Worm (Caenorhabditis elegans) whole organism, early embryonic: ENCODE results near the gene F55G1.6.

Experiments
- B0310.2 ChIP-seq: sonication (generic microtip); optimal IDR thresholded peaks from 2 replicates; lab custom pipeline; 2016; ENCODE audit warnings: mild to moderate bottlenecking, missing genetic modification characterization, missing compliant biosample characterization
- F13C5.2 ChIP-seq: sonication (generic microtip); optimal IDR thresholded peaks from 2 replicates; lab custom pipeline; 2017; ENCODE audit warnings: mild to moderate bottlenecking, missing genetic modification characterization, inconsistent platforms, missing compliant biosample characterization
- aly-1 ChIP-seq: sonication (generic microtip); optimal IDR thresholded peaks from 2 replicates; lab custom pipeline; 2016; ENCODE audit warnings: missing genetic modification characterization, missing compliant biosample characterization
- ama-1 ChIP-seq: fragments of 150-350 bp; optimal IDR thresholded peaks from 2 replicates; lab custom pipeline; 2014
- ceh-13 ChIP-seq: fragments of 200-800 bp; sonication (Bioruptor generic); optimal IDR thresholded peaks from 2 replicates; lab custom pipeline; 2018; ENCODE audit warnings: mild to moderate bottlenecking, missing genetic modification characterization, missing compliant biosample characterization
- ceh-36 ChIP-seq: sonication (generic microtip); optimal IDR thresholded peaks from 2 replicates; lab custom pipeline; 2016; ENCODE audit warnings: missing genetic modification characterization, inconsistent platforms, missing compliant biosample characterization
- ets-7 ChIP-seq: sonication (generic microtip); optimal IDR thresholded peaks from 2 replicates; lab custom pipeline; 2016; ENCODE audit warnings: missing genotype, missing genetic modification characterization, missing compliant biosample characterization
- flt-1 ChIP-seq: fragments of 200-800 bp; sonication (Bioruptor generic); IDR thresholded peaks from 2 replicates; pipeline ENCODE4 v1.3.6; 2022; ENCODE audit warnings: missing genetic modification characterization, missing compliant biosample characterization
- hmbx-1 ChIP-seq: sonication (generic microtip); optimal IDR thresholded peaks from 2 replicates; lab custom pipeline; 2016; ENCODE audit warnings: mild to moderate bottlenecking, missing genetic modification characterization, missing compliant biosample characterization
- hmg-4 ChIP-seq: fragments of 200-800 bp; sonication (Bioruptor generic); optimal IDR thresholded peaks from 2 replicates; lab custom pipeline; 2018; ENCODE audit warnings: mild to moderate bottlenecking, missing genetic modification characterization, missing compliant biosample characterization
- hnd-1 ChIP-seq: sonication (generic microtip); optimal IDR thresholded peaks from 2 replicates; lab custom pipeline; 2016; ENCODE audit warnings: missing genetic modification characterization, missing compliant biosample characterization
- pes-1 ChIP-seq: fragments of 200-800 bp; sonication (Bioruptor generic); IDR thresholded peaks from 2 replicates; pipeline ENCODE4 v1.3.6; 2022; ENCODE audit warnings: missing genetic modification reagents, missing genetic modification characterization, missing compliant biosample characterization
- scrt-1 ChIP-seq: fragments of 200-800 bp; sonication (Bioruptor generic); IDR thresholded peaks from 2 replicates; pipeline ENCODE4 v1.3.6; 2022; ENCODE audit warnings: missing genetic modification characterization, missing compliant biosample characterization
- sea-1 ChIP-seq: fragments of 200-800 bp; sonication (Bioruptor generic); conservative IDR thresholded peaks from 2 replicates; pipeline ENCODE4 v1.3.6; 2022; ENCODE audit warnings: missing genetic modification characterization, missing compliant biosample characterization
- tbx-11 ChIP-seq: fragments of 200-800 bp; sonication (Bioruptor generic); IDR thresholded peaks from 2 replicates; pipeline ENCODE4 v1.3.6; 2022; ENCODE audit warnings: missing genetic modification characterization, missing compliant biosample characterization
- tbx-37 ChIP-seq: fragments of 200-800 bp; sonication (Bioruptor generic); conservative IDR thresholded peaks from 2 replicates; pipeline ENCODE4 v1.3.6; 2022; ENCODE audit warnings: missing genetic modification reagents, missing genetic modification characterization, missing compliant biosample characterization
- tra-4 ChIP-seq: sonication (generic microtip); optimal IDR thresholded peaks from 2 replicates; lab custom pipeline; 2017; ENCODE audit warnings: missing genetic modification characterization, missing compliant biosample characterization

F55G1.6 gene

ce11 chrIV:7440238-7440637 lies 33.1 kb upstream of the F55G1.6 start:
- no peak for TF ChIP-seq hmbx-1 (tag; lab: Kevin White, UChicago)
- TF ChIP-seq pes-1 (GFP tag; lab: Robert Waterston, UW): no peak
- no peak for TF ChIP-seq tbx-11 (GFP tag; lab: Robert Waterston, UW)
- no peak for TF ChIP-seq aly-1 (tag; lab: Kevin White, UChicago)

ce11 chrIV:7440985-7441384 lies 32.3 kb upstream of the F55G1.6 start:
- TF ChIP-seq pes-1 (GFP tag; lab: Robert Waterston, UW) (peak; percentile 53), flt-1 (GFP tag; lab: Robert Waterston, UW) (peak; percentile 33; the same call in 1 of the 2 replicates)

ce11 chrIV:7445236-7445635 lies 28.1 kb upstream of the F55G1.6 start, which contains the start of gene valv-1:
Gene valv-1 (minus strand): TSS chrIV:7445336.
- TF ChIP-seq F13C5.2 (tag; lab: Kevin White, UChicago) (no peak), aly-1 (tag; lab: Kevin White, UChicago) (no peak), tbx-11 (GFP tag; lab: Robert Waterston, UW) (no peak), ceh-13 (GFP tag; lab: Kevin White, UChicago) (no peak), tbx-37 (GFP tag; lab: Robert Waterston, UW) (no peak), hmbx-1 (tag; lab: Kevin White, UChicago) (no peak), hmg-4 (GFP tag; lab: Kevin White, UChicago) (no peak), scrt-1 (GFP tag; lab: Robert Waterston, UW) (no peak), ceh-36 (tag; lab: Kevin White, UChicago) (no peak), ets-7 (tag; lab: Kevin White, UChicago) (no peak), ama-1 (lab: Kevin White, UChicago) (no peak), sea-1 (no peak), tra-4 (tag; lab: Kevin White, UChicago) (no peak), B0310.2 (tag; lab: Kevin White, UChicago) (no peak)

- TF ChIP-seq scrt-1 (GFP tag; lab: Robert Waterston, UW): no peak
- TF ChIP-seq ets-7 (tag; lab: Kevin White, UChicago): no peak
- TF ChIP-seq hmbx-1 (tag; lab: Kevin White, UChicago): no peak
- no peak for TF ChIP-seq flt-1 (GFP tag; lab: Robert Waterston, UW)
- no peak for TF ChIP-seq ceh-13 (GFP tag; lab: Kevin White, UChicago)
- TF ChIP-seq tra-4 (tag; lab: Kevin White, UChicago): no peak
- no peak for TF ChIP-seq hmg-4 (GFP tag; lab: Kevin White, UChicago)
- no peak for TF ChIP-seq F13C5.2 (tag; lab: Kevin White, UChicago)
- no peak for TF ChIP-seq aly-1 (tag; lab: Kevin White, UChicago)
- no peak for TF ChIP-seq tbx-11 (GFP tag; lab: Robert Waterston, UW)
- no peak for TF ChIP-seq hnd-1 (tag; lab: Kevin White, UChicago)
Observed at ce11 chrIV:7445995-7446394, 27.3 kb upstream of the F55G1.6 start, which contains the start of gene B0496.1. Gene B0496.1 (plus strand): TSS chrIV:7446295.

ce11 chrIV:7447556-7447955 lies 25.8 kb upstream of the F55G1.6 start, which contains the start of gene B0496.2:
Gene B0496.2 (plus strand): TSS chrIV:7447856.
- TF ChIP-seq scrt-1 (GFP tag; lab: Robert Waterston, UW): no peak
- no peak for TF ChIP-seq tra-4 (tag; lab: Kevin White, UChicago)
- TF ChIP-seq pes-1 (GFP tag; lab: Robert Waterston, UW): no peak
- TF ChIP-seq tbx-11 (GFP tag; lab: Robert Waterston, UW): no peak
- TF ChIP-seq aly-1 (tag; lab: Kevin White, UChicago): no peak
- TF ChIP-seq sea-1: no peak
- TF ChIP-seq tbx-37 (GFP tag; lab: Robert Waterston, UW): no peak
- TF ChIP-seq hmbx-1 (tag; lab: Kevin White, UChicago): no peak
- no peak for TF ChIP-seq hmg-4 (GFP tag; lab: Kevin White, UChicago)
- TF ChIP-seq B0310.2 (tag; lab: Kevin White, UChicago): no peak
- TF ChIP-seq F13C5.2 (tag; lab: Kevin White, UChicago): no peak
- no peak for TF ChIP-seq ets-7 (tag; lab: Kevin White, UChicago)
- no peak for TF ChIP-seq ceh-36 (tag; lab: Kevin White, UChicago)
- no peak for TF ChIP-seq ama-1 (lab: Kevin White, UChicago)
- no peak for TF ChIP-seq hnd-1 (tag; lab: Kevin White, UChicago)
- no peak for TF ChIP-seq ceh-13 (GFP tag; lab: Kevin White, UChicago)
- no peak for TF ChIP-seq flt-1 (GFP tag; lab: Robert Waterston, UW)

ce11 chrIV:7451345-7451744 lies 22.0 kb upstream of the F55G1.6 start, which contains the start of gene tes-1:
Gene tes-1 (minus strand): TSS chrIV:7451445.
- TF ChIP-seq ceh-13 (GFP tag; lab: Kevin White, UChicago) (no peak), flt-1 (GFP tag; lab: Robert Waterston, UW) (no peak), F13C5.2 (tag; lab: Kevin White, UChicago) (no peak), sea-1 (no peak), hmbx-1 (tag; lab: Kevin White, UChicago) (no peak), tbx-11 (GFP tag; lab: Robert Waterston, UW) (no peak), B0310.2 (tag; lab: Kevin White, UChicago) (no peak), tbx-37 (GFP tag; lab: Robert Waterston, UW) (no peak), ama-1 (lab: Kevin White, UChicago) (no peak), hnd-1 (tag; lab: Kevin White, UChicago) (no peak)

ce11 chrIV:7453661-7454159 lies 19.6 kb upstream of the F55G1.6 start:
- no peak for TF ChIP-seq flt-1 (GFP tag; lab: Robert Waterston, UW)
- no peak for TF ChIP-seq F13C5.2 (tag; lab: Kevin White, UChicago)
- no peak for TF ChIP-seq ceh-13 (GFP tag; lab: Kevin White, UChicago)
- no peak for TF ChIP-seq scrt-1 (GFP tag; lab: Robert Waterston, UW)
- no peak for TF ChIP-seq ets-7 (tag; lab: Kevin White, UChicago)
- TF ChIP-seq tbx-11 (GFP tag; lab: Robert Waterston, UW): no peak
- TF ChIP-seq aly-1 (tag; lab: Kevin White, UChicago): no peak
